Fruit fly (Drosophila melanogaster) whole organism, embryonic: ENCODE results near the gene Cep135.

Source experiments
- Abd-B ChIP-seq: fragments of 200-800 bp; sonication (Bioruptor generic); optimal IDR thresholded peaks from 2 replicates; lab custom pipeline; 2018; ENCODE audit warnings: missing biosample characterization, mild to moderate bottlenecking, missing genetic modification characterization, moderate library complexity
- Atf6 ChIP-seq: fragments of 200-800 bp; sonication (Bioruptor generic); IDR thresholded peaks from 2 replicates; pipeline ENCODE4 v1.3.6; 2022; ENCODE audit warnings: missing biosample characterization, missing genetic modification characterization
- Bdp1 ChIP-seq: fragments of 200-800 bp; sonication (Bioruptor generic); optimal IDR thresholded peaks from 3 replicates; lab custom pipeline; 2016; ENCODE audit warnings: missing biosample characterization, missing genetic modification characterization
- BtbVII ChIP-seq: fragments of 200-800 bp; sonication (Bioruptor generic); optimal IDR thresholded peaks from 3 replicates; lab custom pipeline; 2017; ENCODE audit warnings: missing biosample characterization, mild to moderate bottlenecking, missing genetic modification characterization
- CG11456 ChIP-seq: fragments of 200-800 bp; sonication (Bioruptor generic); IDR thresholded peaks from 3 replicates; pipeline ENCODE4 v1.3.6; 2022; ENCODE audit warnings: missing biosample characterization, missing genetic modification characterization
- CG11504 ChIP-seq: fragments of 200-800 bp; sonication (Bioruptor generic); optimal IDR thresholded peaks from 3 replicates; lab custom pipeline; 2019; ENCODE audit warnings: missing biosample characterization, mild to moderate bottlenecking, missing genetic modification characterization, moderate library complexity
- CG12769 ChIP-seq: fragments of 200-800 bp; sonication (Bioruptor generic); optimal IDR thresholded peaks from 2 replicates; lab custom pipeline; 2019; ENCODE audit warnings: missing biosample characterization, mild to moderate bottlenecking, missing genetic modification characterization, moderate library complexity
- CG14441 ChIP-seq: fragments of 200-800 bp; sonication (Bioruptor generic); IDR thresholded peaks from 2 replicates; pipeline ENCODE4 v1.3.6; 2022; ENCODE audit warnings: missing biosample characterization, missing genetic modification characterization
- CG14710 ChIP-seq: fragments of 200-800 bp; sonication (Bioruptor generic); optimal IDR thresholded peaks from 3 replicates; lab custom pipeline; 2019; ENCODE audit warnings: missing biosample characterization, mild to moderate bottlenecking, missing genetic modification characterization, moderate library complexity
- CG14860 ChIP-seq: fragments of 200-800 bp; sonication (Bioruptor generic); IDR thresholded peaks from 3 replicates; pipeline ENCODE4 v1.3.6; 2022; ENCODE audit warnings: missing biosample characterization, missing genetic modification characterization; ENCODE audit not compliant: partially characterized antibody
- CG1529 ChIP-seq: fragments of 200-800 bp; sonication (Bioruptor generic); optimal IDR thresholded peaks from 3 replicates; lab custom pipeline; 2018; ENCODE audit warnings: missing biosample characterization, missing genetic modification characterization
- CG1602 ChIP-seq: fragments of 200-800 bp; sonication (Bioruptor generic); optimal IDR thresholded peaks from 3 replicates; lab custom pipeline; 2016; ENCODE audit warnings: missing biosample characterization, missing genetic modification characterization
- CG30431 ChIP-seq: fragments of 200-800 bp; sonication (Bioruptor generic); optimal IDR thresholded peaks from 2 replicates; lab custom pipeline; 2017; ENCODE audit warnings: missing biosample characterization, missing genetic modification characterization
- CG31441 ChIP-seq: fragments of 200-800 bp; sonication (Bioruptor generic); IDR thresholded peaks from 2 replicates; pipeline ENCODE4 v1.3.6; 2022; ENCODE audit warnings: missing biosample characterization, missing genetic modification characterization
- CG33557 ChIP-seq: fragments of 200-800 bp; sonication (Bioruptor generic); optimal IDR thresholded peaks from 2 replicates; lab custom pipeline; 2019; ENCODE audit warnings: missing biosample characterization, mild to moderate bottlenecking, missing genetic modification characterization, moderate library complexity
- CG6765 ChIP-seq: fragments of 200-800 bp; sonication (Bioruptor generic); optimal IDR thresholded peaks from 3 replicates; lab custom pipeline; 2017; ENCODE audit warnings: missing biosample characterization, mild to moderate bottlenecking, missing genetic modification characterization
- CG9876 ChIP-seq: fragments of 200-800 bp; sonication (Bioruptor generic); optimal IDR thresholded peaks from 2 replicates; lab custom pipeline; 2016; ENCODE audit warnings: missing biosample characterization, missing genetic modification characterization
- Camta ChIP-seq: fragments of 200-800 bp; sonication (Bioruptor generic); optimal IDR thresholded peaks from 2 replicates; lab custom pipeline; 2016; ENCODE audit warnings: missing biosample characterization, missing genetic modification characterization
- D19A ChIP-seq: fragments of 200-800 bp; optimal IDR thresholded peaks from 3 replicates; lab custom pipeline; 2019; ENCODE audit warnings: missing biosample characterization, mild to moderate bottlenecking, missing genetic modification characterization, moderate library complexity
- Gsc ChIP-seq: fragments of 200-800 bp; sonication (Bioruptor generic); IDR thresholded peaks from 2 replicates; pipeline ENCODE4 v1.3.6; 2022; ENCODE audit warnings: missing biosample characterization, missing genetic modification characterization
- Gug ChIP-seq: fragments of 200-800 bp; sonication (Bioruptor generic); IDR thresholded peaks from 4 replicates; pipeline ENCODE4 v1.3.6; 2022; ENCODE audit warnings: missing biosample characterization, missing genetic modification characterization
- HLH54F ChIP-seq: fragments of 200-800 bp; sonication (Bioruptor generic); optimal IDR thresholded peaks from 3 replicates; lab custom pipeline; 2016; ENCODE audit warnings: missing biosample characterization, missing genetic modification characterization
- MBD-R2 ChIP-seq: fragments of 200-800 bp; sonication (Bioruptor generic); IDR thresholded peaks from 2 replicates; pipeline ENCODE4 v1.3.6; 2022; ENCODE audit warnings: missing biosample characterization, missing genetic modification characterization
- Nf-YC ChIP-seq: fragments of 200-800 bp; optimal IDR thresholded peaks from 3 replicates; lab custom pipeline; 2019; ENCODE audit warnings: missing biosample characterization, mild to moderate bottlenecking, missing genetic modification characterization, moderate library complexity
- NfI ChIP-seq: fragments of 200-800 bp; sonication (Bioruptor generic); optimal IDR thresholded peaks from 3 replicates; lab custom pipeline; 2018; ENCODE audit warnings: missing biosample characterization, mild to moderate bottlenecking, missing genetic modification characterization, moderate library complexity
- Pdp1 ChIP-seq, 2 experiments: fragments of 200-800 bp; sonication (Bioruptor generic); optimal IDR thresholded peaks; 3 replicates each; lab custom pipeline; 2016; ENCODE audit warnings: missing biosample characterization in 2 of 2, missing genetic modification characterization in 2 of 2, mild to moderate bottlenecking in 1 of 2, moderate library complexity in 1 of 2
- Sry-δ ChIP-seq: fragments of 200-800 bp; sonication (Bioruptor generic); optimal IDR thresholded peaks from 2 replicates; lab custom pipeline; 2016; ENCODE audit warnings: missing biosample characterization, missing genetic modification characterization
- Trl ChIP-seq, 3 experiments: fragments of >200 bp in 2 of 3; fragments of 200-800 bp in 1 of 3; sonication (Bioruptor generic) in 1 of 3; optimal IDR thresholded peaks; 2 replicates in 1 of 3; 3 replicates in 2 of 3; lab custom pipeline; 2016 to 2017; ENCODE audit warnings: missing biosample characterization in 1 of 3, missing genetic modification characterization in 1 of 3
- Xbp1 ChIP-seq: fragments of 200-800 bp; sonication (Bioruptor generic); optimal IDR thresholded peaks from 3 replicates; lab custom pipeline; 2016; ENCODE audit warnings: missing biosample characterization, mild to moderate bottlenecking, missing genetic modification characterization
- ase ChIP-seq: fragments of 200-800 bp; sonication (Bioruptor generic); IDR thresholded peaks from 3 replicates; pipeline ENCODE4 v1.3.6; 2022; ENCODE audit warnings: missing biosample characterization, missing genetic modification characterization
- chif ChIP-seq, 2 experiments: fragments of 200-800 bp; sonication (Bioruptor generic); optimal IDR thresholded peaks; 3 replicates each; lab custom pipeline; 2016; ENCODE audit warnings: missing biosample characterization in 2 of 2, missing genetic modification characterization in 2 of 2
- crol ChIP-seq: fragments of 200-800 bp; sonication (Bioruptor generic); IDR thresholded peaks from 2 replicates; pipeline ENCODE4 v1.3.6; 2022; ENCODE audit warnings: missing biosample characterization, missing genetic modification characterization
- dm ChIP-seq: fragments of 200-800 bp; sonication (Bioruptor generic); optimal IDR thresholded peaks from 3 replicates; lab custom pipeline; 2016; ENCODE audit warnings: missing biosample characterization, missing genetic modification characterization
- fd102C ChIP-seq: fragments of 200-800 bp; sonication (Bioruptor generic); optimal IDR thresholded peaks from 2 replicates; lab custom pipeline; 2018; ENCODE audit warnings: missing biosample characterization, mild to moderate bottlenecking, missing genetic modification characterization, moderate library complexity
- fu2 ChIP-seq: fragments of 200-800 bp; sonication (Bioruptor generic); optimal IDR thresholded peaks from 2 replicates; lab custom pipeline; 2016; ENCODE audit warnings: missing biosample characterization, missing genetic modification characterization
- gsb ChIP-seq: fragments of 200-800 bp; sonication (Bioruptor generic); IDR thresholded peaks from 2 replicates; pipeline ENCODE4 v1.3.6; 2022; ENCODE audit warnings: missing biosample characterization, missing genetic modification characterization
- h ChIP-seq: fragments of >200 bp; optimal IDR thresholded peaks from 2 replicates; lab custom pipeline; 2017
- hb ChIP-seq: fragments of 200-800 bp; sonication (Bioruptor generic); IDR thresholded peaks from 3 replicates; pipeline ENCODE4 v1.3.6; 2022; ENCODE audit warnings: missing biosample characterization, missing genetic modification characterization; ENCODE audit not compliant: partially characterized antibody
- hbn ChIP-seq: fragments of 200-800 bp; sonication (Bioruptor generic); IDR thresholded peaks from 2 replicates; pipeline ENCODE4 v1.3.6; 2022; ENCODE audit warnings: missing biosample characterization, missing genetic modification characterization; ENCODE audit not compliant: partially characterized antibody
- kni ChIP-seq: fragments of 200-800 bp; sonication (Bioruptor generic); optimal IDR thresholded peaks from 3 replicates; lab custom pipeline; 2017; ENCODE audit warnings: mild to moderate bottlenecking, missing biosample characterization, missing genetic modification reagents, missing genetic modification characterization
- pho ChIP-seq: fragments of 200-800 bp; sonication (Bioruptor generic); optimal IDR thresholded peaks from 2 replicates; lab custom pipeline; 2016; ENCODE audit warnings: missing biosample characterization, missing genetic modification characterization
- ranshi ChIP-seq: fragments of 200-800 bp; sonication (Bioruptor generic); IDR thresholded peaks from 2 replicates; pipeline ENCODE4 v1.3.6; 2022; ENCODE audit warnings: missing biosample characterization, missing genetic modification characterization
- row ChIP-seq: fragments of 200-800 bp; sonication (Bioruptor generic); IDR thresholded peaks from 3 replicates; pipeline ENCODE4 v1.3.6; 2022; ENCODE audit warnings: missing biosample characterization, missing genetic modification characterization
- sd ChIP-seq: fragments of 200-800 bp; sonication (Bioruptor generic); optimal IDR thresholded peaks from 3 replicates; lab custom pipeline; 2018; ENCODE audit warnings: missing biosample characterization, mild to moderate bottlenecking, missing genetic modification characterization, moderate library complexity
- seq ChIP-seq: fragments of 200-800 bp; sonication (Bioruptor generic); IDR thresholded peaks from 2 replicates; pipeline ENCODE4 v1.3.6; 2022; ENCODE audit warnings: missing biosample characterization, missing genetic modification characterization
- slbo ChIP-seq: fragments of 200-800 bp; sonication (Bioruptor generic); IDR thresholded peaks from 2 replicates; pipeline ENCODE4 v1.3.6; 2022; ENCODE audit warnings: missing biosample characterization, missing genetic modification characterization
- tap ChIP-seq: fragments of 200-800 bp; optimal IDR thresholded peaks from 3 replicates; lab custom pipeline; 2019; ENCODE audit warnings: missing biosample characterization, mild to moderate bottlenecking, missing genetic modification characterization, moderate library complexity
- tll ChIP-seq, 2 experiments: fragments of 200-800 bp in 1 of 2; fragments of >200 bp in 1 of 2; sonication (Bioruptor generic) in 1 of 2; optimal IDR thresholded peaks; 2 replicates each; lab custom pipeline; 2017 to 2019; ENCODE audit warnings: missing biosample characterization in 2 of 2, missing genetic modification characterization in 2 of 2, mild to moderate bottlenecking in 1 of 2, moderate library complexity in 1 of 2
- ttk ChIP-seq: fragments of 200-800 bp; sonication (Bioruptor generic); IDR thresholded peaks from 2 replicates; pipeline ENCODE4 v2.1.2; 2022; ENCODE audit warnings: missing biosample characterization, missing genetic modification characterization

Cep135 gene

DNA sequence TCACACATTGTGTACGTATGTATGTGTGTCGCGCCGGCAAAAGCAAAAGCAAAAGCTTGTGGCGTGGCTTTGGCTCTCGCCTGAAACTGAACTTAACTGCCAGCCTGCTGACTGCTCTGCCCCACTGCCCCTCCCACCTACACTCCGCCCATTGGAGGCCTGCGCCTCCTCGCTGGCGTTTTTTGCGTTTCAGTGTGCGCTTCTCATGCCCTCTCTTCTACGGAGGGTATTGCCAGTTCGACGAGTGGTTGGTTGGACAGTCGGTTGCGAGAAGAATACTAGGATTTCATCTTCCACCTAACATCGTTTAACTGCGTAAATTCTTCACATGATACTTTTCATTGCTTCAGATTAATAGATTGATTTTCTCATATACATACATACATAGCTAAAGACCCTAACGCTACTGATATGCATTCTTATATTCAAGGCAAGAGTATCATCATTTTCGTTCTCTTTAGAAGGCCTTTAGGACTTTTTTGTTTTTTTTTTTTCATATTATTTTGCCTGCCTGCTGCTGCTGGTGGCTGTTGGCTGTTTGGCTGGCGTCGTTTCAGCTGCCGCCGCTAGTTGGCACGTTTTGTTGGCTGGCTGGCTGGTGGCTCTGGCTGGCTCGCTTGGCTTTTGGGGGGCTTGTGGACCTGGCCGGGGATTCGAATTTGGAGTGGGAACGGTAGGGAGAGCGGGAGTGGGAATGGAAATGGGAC is 11.5 kb upstream of the Cep135 start (continued):
- no peak for TF ChIP-seq CG12769 (tag; lab: Kevin White, UChicago)
- no peak for TF ChIP-seq CG6765
- peak; percentile 67 for TF ChIP-seq NfI (GFP tag; lab: Kevin White, UChicago)
- no peak for TF ChIP-seq hb (GFP tag; lab: Robert Waterston, UW)
- no peak for TF ChIP-seq dm (GFP tag; lab: Kevin White, UChicago)
- TF ChIP-seq CG1602 (GFP tag; lab: Kevin White, UChicago) = peak; percentile 11
- no peak for TF ChIP-seq sd (tag; lab: Kevin White, UChicago)
- no peak for TF ChIP-seq Nf-YC
- peak; percentile 52 for TF ChIP-seq HLH54F (GFP tag; lab: Kevin White, UChicago)
- peak; percentile 20 to 44 for TF ChIP-seq chif (GFP tag; optimal IDR thresholded peaks at IDR 0.05; lab: Kevin White, UChicago)
- TF ChIP-seq Xbp1 = peak; percentile 56
- peak; percentile 60 for TF ChIP-seq slbo
- peak; percentile 68 for TF ChIP-seq fu2 (GFP tag; lab: Kevin White, UChicago)
- TF ChIP-seq BtbVII (GFP tag; lab: Kevin White, UChicago) = peak; percentile 27
- peak; percentile 34; the same call in 1 of the 2 replicates for TF ChIP-seq MBD-R2 (GFP tag; lab: Robert Waterston, UW)
- TF ChIP-seq CG33557 (GFP tag; lab: Kevin White, UChicago) = no peak
- no peak; the same call in 1 of the 2 replicates for TF ChIP-seq hbn (GFP tag; lab: Robert Waterston, UW)
- no peak for TF ChIP-seq tll (GFP tag; optimal IDR thresholded peaks at IDR 0.05; lab: Kevin White, UChicago)
- no peak; the same call in 2 of the 3 replicates for TF ChIP-seq CG11456 (GFP tag; lab: Robert Waterston, UW)
- no peak for TF ChIP-seq CG14860
- peak; percentile 26 for TF ChIP-seq Abd-B (GFP tag; lab: Kevin White, UChicago)
- peak; percentile 58; the same call in 2 of the 4 replicates for TF ChIP-seq Gug (GFP tag; lab: Robert Waterston, UW)
- TF ChIP-seq fd102C (GFP tag; lab: Kevin White, UChicago) = no peak
- TF ChIP-seq D19A (tag; lab: Kevin White, UChicago) = peak; percentile 95
- peak; percentile 53; the same call in 1 of the 2 replicates for TF ChIP-seq Atf6 (GFP tag; lab: Robert Waterston, UW)
- peak; percentile 47 for TF ChIP-seq CG1529 (GFP tag; lab: Kevin White, UChicago)
- TF ChIP-seq Bdp1 (GFP tag; lab: Kevin White, UChicago) = peak; percentile 25
- peak; percentile 4 for TF ChIP-seq CG14710
- TF ChIP-seq Sry-δ (GFP tag; lab: Kevin White, UChicago) = peak; percentile 17
- TF ChIP-seq Gsc (GFP tag; lab: Robert Waterston, UW) = 0 out of 2 replicates have a peak, but pooled peaks have one; percentile 36
- TF ChIP-seq ttk (GFP tag; lab: Robert Waterston, UW) = no peak
- peak; percentile 55 for TF ChIP-seq CG31441 (GFP tag; lab: Robert Waterston, UW)
- peak; percentile 45 for TF ChIP-seq Camta
- TF ChIP-seq CG9876 (GFP tag; lab: Kevin White, UChicago) = no peak
- TF ChIP-seq gsb (GFP tag; lab: Robert Waterston, UW) = no peak
- TF ChIP-seq tap (tag; lab: Kevin White, UChicago) = peak; percentile 28
- no peak for TF ChIP-seq seq (GFP tag; lab: Robert Waterston, UW)
- no peak for TF ChIP-seq ase (GFP tag; lab: Robert Waterston, UW)
- peak; percentile 61 for TF ChIP-seq CG14441
- TF ChIP-seq h (lab: Kevin White, UChicago) = no peak
- TF ChIP-seq crol (GFP tag; lab: Robert Waterston, UW) = peak; percentile 77
- no peak for TF ChIP-seq Trl (optimal IDR thresholded peaks at IDR 0.05; lab: Kevin White, UChicago)
- TF ChIP-seq Trl (GFP tag; optimal IDR thresholded peaks at IDR 0.05; lab: Kevin White, UChicago) = peak; percentile 20
- TF ChIP-seq CG11504 (tag; lab: Kevin White, UChicago) = peak; percentile 72
- TF ChIP-seq row (GFP tag; lab: Robert Waterston, UW) = peak; percentile 90
- peak; percentile 37 to 67 for TF ChIP-seq Pdp1 (GFP tag; optimal IDR thresholded peaks at IDR 0.05; lab: Kevin White, UChicago)
- TF ChIP-seq CG30431 (GFP tag; lab: Kevin White, UChicago) = peak; percentile 28
- peak; percentile 81 for TF ChIP-seq pho
- TF ChIP-seq ranshi (GFP tag; lab: Robert Waterston, UW) = no peak; the same call in 1 of the 2 replicates
- no peak for TF ChIP-seq kni (GFP tag; lab: Kevin White, UChicago)
